Fruit fly (Drosophila melanogaster): ENCODE results near the gene Chs2.

- TF ChIP-seq CG8478 (optimal IDR thresholded peaks at IDR 0.05), result no peak
- no peak for TF ChIP-seq CTCF (optimal IDR thresholded peaks at IDR 0.05)
Measured at dm6 chr3L:21936152-21936551, 26.0 kb upstream of the Chs2 start.
